Fruit fly (Drosophila melanogaster) whole organism, prepupa: ENCODE measurements around the gene sol.

Source experiments
- CG10631 ChIP-seq: fragments of 200-800 bp; sonication (Bioruptor generic); optimal IDR thresholded peaks from 2 replicates; lab custom pipeline; 2016; ENCODE audit warnings: missing biosample characterization, missing genetic modification characterization
- CG11294 ChIP-seq: fragments of 200-800 bp; sonication (Bioruptor generic); IDR thresholded peaks from 2 replicates; pipeline ENCODE4 v1.3.6; 2022; ENCODE audit warnings: missing biosample characterization, missing genetic modification characterization
- CG11902 ChIP-seq: fragments of 200-800 bp; sonication (Bioruptor generic); optimal IDR thresholded peaks from 3 replicates; lab custom pipeline; 2016; ENCODE audit warnings: missing biosample characterization, missing genetic modification characterization
- CG15336 ChIP-seq: fragments of 200-800 bp; sonication (Bioruptor generic); IDR thresholded peaks from 2 replicates; pipeline ENCODE4 v1.3.6; 2022; ENCODE audit warnings: missing biosample characterization, missing genetic modification characterization
- CG16779 ChIP-seq: fragments of 200-800 bp; sonication (Bioruptor generic); optimal IDR thresholded peaks from 3 replicates; lab custom pipeline; 2017; ENCODE audit warnings: missing biosample characterization, mild to moderate bottlenecking, missing genetic modification characterization
- CG3032 ChIP-seq: fragments of 200-800 bp; optimal IDR thresholded peaks from 2 replicates; lab custom pipeline; 2019; ENCODE audit warnings: missing biosample characterization, mild to moderate bottlenecking, missing genetic modification characterization, moderate library complexity
- CG31627 ChIP-seq: fragments of 200-800 bp; sonication (Bioruptor generic); optimal IDR thresholded peaks from 3 replicates; lab custom pipeline; 2016; ENCODE audit warnings: missing biosample characterization, missing genetic modification characterization
- CG34406 ChIP-seq: fragments of 200-800 bp; sonication (Bioruptor generic); optimal IDR thresholded peaks from 3 replicates; lab custom pipeline; 2016; ENCODE audit warnings: missing biosample characterization, missing genetic modification characterization
- CG3919 ChIP-seq: fragments of 200-800 bp; sonication (Bioruptor generic); optimal IDR thresholded peaks from 3 replicates; lab custom pipeline; 2016; ENCODE audit warnings: missing biosample characterization, missing genetic modification characterization
- CG4318 ChIP-seq: fragments of 200-800 bp; sonication (Bioruptor generic); optimal IDR thresholded peaks from 3 replicates; lab custom pipeline; 2017; ENCODE audit warnings: missing biosample characterization, mild to moderate bottlenecking, missing genetic modification characterization
- CG6163 ChIP-seq: fragments of 200-800 bp; sonication (Bioruptor generic); IDR thresholded peaks from 3 replicates; pipeline ENCODE4 v1.3.6; 2022; ENCODE audit warnings: missing biosample characterization, missing genetic modification characterization
- CG6854 ChIP-seq: fragments of 200-800 bp; sonication (Bioruptor generic); optimal IDR thresholded peaks from 2 replicates; lab custom pipeline; 2017; ENCODE audit warnings: missing biosample characterization, mild to moderate bottlenecking, missing genetic modification characterization
- CG8319 ChIP-seq: fragments of 200-800 bp; sonication (Bioruptor generic); optimal IDR thresholded peaks from 3 replicates; lab custom pipeline; 2016; ENCODE audit warnings: missing biosample characterization, missing genetic modification characterization
- CG8632 ChIP-seq: fragments of 200-800 bp; sonication (Bioruptor generic); optimal IDR thresholded peaks from 3 replicates; lab custom pipeline; 2016; ENCODE audit warnings: missing biosample characterization, missing genetic modification characterization
- CG9139 ChIP-seq: fragments of 200-800 bp; sonication (Bioruptor generic); optimal IDR thresholded peaks from 3 replicates; lab custom pipeline; 2017; ENCODE audit warnings: missing biosample characterization, mild to moderate bottlenecking, missing genetic modification characterization
- Eip75B ChIP-seq: fragments of 200-800 bp; sonication (Bioruptor generic); optimal IDR thresholded peaks from 3 replicates; lab custom pipeline; 2016; ENCODE audit warnings: missing biosample characterization, missing genetic modification characterization
- Eip78C ChIP-seq: fragments of 200-800 bp; sonication (Bioruptor generic); peaks from one replicate; lab custom pipeline; 2016; ENCODE audit warnings: missing biosample characterization, missing genetic modification characterization
- Eip93F ChIP-seq: fragments of 200-800 bp; sonication (Bioruptor generic); optimal IDR thresholded peaks from 2 replicates; lab custom pipeline; 2016; ENCODE audit warnings: missing biosample characterization, mild to moderate bottlenecking, missing genetic modification characterization
- Ets21C ChIP-seq: fragments of 200-800 bp; sonication (Bioruptor generic); optimal IDR thresholded peaks from 3 replicates; lab custom pipeline; 2016; ENCODE audit warnings: missing biosample characterization, missing genetic modification characterization
- Ets96B ChIP-seq: fragments of 200-800 bp; optimal IDR thresholded peaks from 2 replicates; lab custom pipeline; 2019; ENCODE audit warnings: missing biosample characterization, mild to moderate bottlenecking, missing genetic modification characterization, moderate library complexity
- Gug ChIP-seq: fragments of 200-800 bp; sonication (Bioruptor generic); IDR thresholded peaks from 2 replicates; pipeline ENCODE4 v1.3.6; 2022; ENCODE audit warnings: missing biosample characterization, missing genetic modification characterization
- Lpt ChIP-seq: fragments of 200-800 bp; sonication (Bioruptor generic); optimal IDR thresholded peaks from 3 replicates; lab custom pipeline; 2016; ENCODE audit warnings: missing biosample characterization, missing genetic modification characterization
- OdsH ChIP-seq: fragments of 200-800 bp; sonication (Bioruptor generic); optimal IDR thresholded peaks from 3 replicates; lab custom pipeline; 2016; ENCODE audit warnings: missing biosample characterization, missing genetic modification characterization
- Sox102F ChIP-seq: fragments of 200-800 bp; sonication (Bioruptor generic); optimal IDR thresholded peaks from 2 replicates; lab custom pipeline; 2016; ENCODE audit warnings: missing biosample characterization, mild to moderate bottlenecking, missing genetic modification characterization
- Sox14 ChIP-seq: fragments of 200-800 bp; sonication (Bioruptor generic); optimal IDR thresholded peaks from 3 replicates; lab custom pipeline; 2016; ENCODE audit warnings: missing biosample characterization, missing genetic modification characterization
- Sox15 ChIP-seq: fragments of 200-800 bp; sonication (Bioruptor generic); optimal IDR thresholded peaks from 3 replicates; lab custom pipeline; 2016; ENCODE audit warnings: missing biosample characterization, missing genetic modification characterization
- achi ChIP-seq: fragments of 200-800 bp; sonication (Bioruptor generic); optimal IDR thresholded peaks from 3 replicates; lab custom pipeline; 2016; ENCODE audit warnings: missing biosample characterization, missing genetic modification characterization
- cyc ChIP-seq: fragments of 200-800 bp; sonication (Bioruptor generic); optimal IDR thresholded peaks from 3 replicates; lab custom pipeline; 2016; ENCODE audit warnings: missing biosample characterization, missing genetic modification characterization
- dac ChIP-seq: fragments of 200-800 bp; sonication (Bioruptor generic); optimal IDR thresholded peaks from 2 replicates; lab custom pipeline; 2017; ENCODE audit warnings: missing biosample characterization, mild to moderate bottlenecking, missing genetic modification characterization
- dsx ChIP-seq: fragments of 200-800 bp; optimal IDR thresholded peaks from 3 replicates; lab custom pipeline; 2019; ENCODE audit warnings: missing biosample characterization, mild to moderate bottlenecking, missing genetic modification characterization, moderate library complexity; ENCODE audit not compliant: poor library complexity, severe bottlenecking
- fd59A ChIP-seq: fragments of 200-800 bp; sonication (Bioruptor generic); optimal IDR thresholded peaks from 2 replicates; lab custom pipeline; 2017; ENCODE audit warnings: missing biosample characterization, mild to moderate bottlenecking, missing genetic modification characterization, missing genetic modification reagents
- fd85E ChIP-seq: fragments of 200-800 bp; sonication (Bioruptor generic); optimal IDR thresholded peaks from 3 replicates; lab custom pipeline; 2016; ENCODE audit warnings: missing biosample characterization, missing genetic modification characterization
- fkh ChIP-seq: fragments of 200-800 bp; sonication (Bioruptor generic); optimal IDR thresholded peaks from 3 replicates; lab custom pipeline; 2017; ENCODE audit warnings: missing biosample characterization, mild to moderate bottlenecking, missing genetic modification characterization, moderate library complexity
- lz ChIP-seq: fragments of 200-800 bp; sonication (Bioruptor generic); optimal IDR thresholded peaks from 3 replicates; lab custom pipeline; 2016; ENCODE audit warnings: missing biosample characterization, missing genetic modification characterization
- pdm3 ChIP-seq: fragments of 200-800 bp; sonication (Bioruptor generic); optimal IDR thresholded peaks from 3 replicates; lab custom pipeline; 2016; ENCODE audit warnings: missing biosample characterization, missing genetic modification characterization
- spab ChIP-seq: fragments of 200-800 bp; sonication (Bioruptor generic); optimal IDR thresholded peaks from 2 replicates; lab custom pipeline; 2017; ENCODE audit warnings: missing biosample characterization, mild to moderate bottlenecking, missing genetic modification characterization, missing genetic modification reagents
- svp ChIP-seq: fragments of 200-800 bp; sonication (Bioruptor generic); peaks from one replicate; lab custom pipeline; 2016; ENCODE audit warnings: missing biosample characterization, missing genetic modification characterization
- vri ChIP-seq: fragments of 200-800 bp; sonication (Bioruptor generic); optimal IDR thresholded peaks from 3 replicates; lab custom pipeline; 2016; ENCODE audit warnings: missing biosample characterization, mild to moderate bottlenecking, missing genetic modification characterization

Gene sol

dm6 chrX:21323933-21324688, 26.0 kb upstream of the sol start, which contains the start of the genes Dd and CG1486:
Gene Dd, minus strand, starts transcription at chrX:21324009.
Gene CG1486, plus strand, starts transcription at chrX:21324046.
- 0 out of 3 replicates have a peak, but pooled peaks have one; percentile 6 for TF ChIP-seq CG6163 (GFP tag; lab: Robert Waterston, UW)
- TF ChIP-seq fkh (GFP tag; lab: Kevin White, UChicago) = peak; percentile 74
- peak; percentile 35 for TF ChIP-seq Eip78C (GFP tag; lab: Kevin White, UChicago)
- no peak for TF ChIP-seq Eip93F (GFP tag; lab: Kevin White, UChicago)
- TF ChIP-seq OdsH (GFP tag; lab: Kevin White, UChicago) = no peak
- TF ChIP-seq svp (GFP tag; lab: Kevin White, UChicago) = no peak
- no peak for TF ChIP-seq CG6854
- TF ChIP-seq CG3032 = no peak
- no peak for TF ChIP-seq dac (GFP tag; lab: Kevin White, UChicago)
- no peak for TF ChIP-seq Lpt (GFP tag; lab: Kevin White, UChicago)
- peak; percentile 25 for TF ChIP-seq Sox14 (GFP tag; lab: Kevin White, UChicago)
- TF ChIP-seq Eip75B (GFP tag; lab: Kevin White, UChicago) = no peak
- TF ChIP-seq CG15336 = 0 out of 2 replicates have a peak, but pooled peaks have one; percentile 22
- TF ChIP-seq achi (GFP tag; lab: Kevin White, UChicago) = peak; percentile 0
- peak; percentile 9 for TF ChIP-seq CG31627 (GFP tag; lab: Kevin White, UChicago)
- TF ChIP-seq Gug (GFP tag; lab: Robert Waterston, UW) = no peak

- TF ChIP-seq achi (GFP tag; lab: Kevin White, UChicago) (no peak), CG10631 (GFP tag; lab: Kevin White, UChicago) (no peak), CG16779 (tag; lab: Kevin White, UChicago) (no peak), CG8319 (GFP tag; lab: Kevin White, UChicago) (no peak), CG15336 (no peak), cyc (GFP tag; lab: Kevin White, UChicago) (no peak), CG34406 (GFP tag; lab: Kevin White, UChicago) (no peak), spab (no peak), OdsH (GFP tag; lab: Kevin White, UChicago) (no peak), vri (no peak), CG3919 (GFP tag; lab: Kevin White, UChicago) (no peak), fd59A (GFP tag; lab: Kevin White, UChicago) (no peak), fd85E (GFP tag; lab: Kevin White, UChicago) (no peak), Ets21C (GFP tag; lab: Kevin White, UChicago) (no peak)
Observed at dm6 chrX:21333135-21333534, 16.9 kb upstream of the sol start.

- TF ChIP-seq CG4318 (GFP tag; lab: Kevin White, UChicago) (no peak), CG11902 (GFP tag; lab: Kevin White, UChicago) (no peak), spab (no peak), Sox102F (no peak), CG8319 (GFP tag; lab: Kevin White, UChicago) (no peak), CG15336 (no peak), Eip75B (GFP tag; lab: Kevin White, UChicago) (no peak), CG8632 (no peak), CG9139 (no peak), Ets21C (GFP tag; lab: Kevin White, UChicago) (no peak), dsx (GFP tag; lab: Kevin White, UChicago) (no peak), CG11294 (GFP tag; lab: Robert Waterston, UW) (no peak), pdm3 (GFP tag; lab: Kevin White, UChicago) (no peak), CG3919 (GFP tag; lab: Kevin White, UChicago) (no peak), Sox15 (no peak), lz (GFP tag; lab: Kevin White, UChicago) (no peak), Ets96B (tag; lab: Kevin White, UChicago) (no peak)
- TF ChIP-seq, all 60 proteins: peak for 0
Observed at dm6 chrX:21334522-21335104, 15.5 kb upstream of the sol start.
